Fruit fly (Drosophila melanogaster) whole organism, embryonic: ENCODE measurements around the gene CG9776.

Source experiments
- Aef1 ChIP-seq: fragments of 200-800 bp; sonication (Bioruptor generic); IDR thresholded peaks from 3 replicates; pipeline ENCODE4 v1.3.6; 2022; ENCODE audit warnings: missing biosample characterization, missing genetic modification characterization
- CG10321 ChIP-seq: fragments of 200-800 bp; sonication (Bioruptor generic); IDR thresholded peaks from 2 replicates; pipeline ENCODE4 v1.3.6; 2022; ENCODE audit warnings: missing biosample characterization, missing genetic modification characterization
- CG11247 ChIP-seq: fragments of 200-800 bp; sonication (Bioruptor generic); IDR thresholded peaks from 2 replicates; pipeline ENCODE4 v1.3.6; 2022; ENCODE audit warnings: missing biosample characterization, missing genetic modification characterization
- CG11504 ChIP-seq: fragments of 200-800 bp; sonication (Bioruptor generic); optimal IDR thresholded peaks from 3 replicates; lab custom pipeline; 2019; ENCODE audit warnings: missing biosample characterization, mild to moderate bottlenecking, missing genetic modification characterization, moderate library complexity
- CG13894 ChIP-seq: fragments of 200-800 bp; sonication (Bioruptor generic); optimal IDR thresholded peaks from 3 replicates; lab custom pipeline; 2018; ENCODE audit warnings: missing biosample characterization, mild to moderate bottlenecking, missing genetic modification characterization, moderate library complexity
- CG14710 ChIP-seq: fragments of 200-800 bp; sonication (Bioruptor generic); optimal IDR thresholded peaks from 3 replicates; lab custom pipeline; 2019; ENCODE audit warnings: missing biosample characterization, mild to moderate bottlenecking, missing genetic modification characterization, moderate library complexity
- CG15269 ChIP-seq: fragments of 200-800 bp; sonication (Bioruptor generic); optimal IDR thresholded peaks from 2 replicates; lab custom pipeline; 2018; ENCODE audit warnings: missing biosample characterization, mild to moderate bottlenecking, missing genetic modification characterization, moderate library complexity
- CG15479 ChIP-seq: fragments of 200-800 bp; sonication (Bioruptor generic); optimal IDR thresholded peaks from 3 replicates; lab custom pipeline; 2019; ENCODE audit warnings: missing biosample characterization, mild to moderate bottlenecking, missing genetic modification characterization, moderate library complexity
- CG1647 ChIP-seq: fragments of 200-800 bp; sonication (Bioruptor generic); optimal IDR thresholded peaks from 3 replicates; lab custom pipeline; 2016; ENCODE audit warnings: missing biosample characterization, missing genetic modification characterization
- CG16779 ChIP-seq: fragments of 200-800 bp; sonication (Bioruptor generic); IDR thresholded peaks from 2 replicates; pipeline ENCODE4 v1.3.6; 2022; ENCODE audit warnings: missing biosample characterization, missing genetic modification characterization
- CG17361 ChIP-seq: fragments of 200-800 bp; sonication (Bioruptor generic); IDR thresholded peaks from 3 replicates; pipeline ENCODE4 v1.3.6; 2022; ENCODE audit warnings: missing biosample characterization, missing genetic modification characterization
- CG18476 ChIP-seq: fragments of 200-800 bp; sonication (Bioruptor generic); optimal IDR thresholded peaks from 2 replicates; lab custom pipeline; 2016; ENCODE audit warnings: missing biosample characterization, mild to moderate bottlenecking, missing genetic modification characterization
- CG18599 ChIP-seq: fragments of 200-800 bp; sonication (Bioruptor generic); optimal IDR thresholded peaks from 3 replicates; lab custom pipeline; 2017; ENCODE audit warnings: missing biosample characterization, missing genetic modification characterization, mild to moderate bottlenecking, moderate library complexity, missing genetic modification reagents
- CG2199 ChIP-seq: fragments of 200-800 bp; sonication (Bioruptor generic); IDR thresholded peaks from 3 replicates; pipeline ENCODE4 v1.3.6; 2022; ENCODE audit warnings: missing biosample characterization, missing genetic modification characterization
- CG31365 ChIP-seq: fragments of 200-800 bp; sonication (Bioruptor generic); optimal IDR thresholded peaks from 2 replicates; lab custom pipeline; 2018; ENCODE audit warnings: missing biosample characterization, mild to moderate bottlenecking, missing genetic modification characterization
- CG3281 ChIP-seq: fragments of 200-800 bp; sonication (Bioruptor generic); optimal IDR thresholded peaks from 3 replicates; lab custom pipeline; 2017; ENCODE audit warnings: missing biosample characterization, mild to moderate bottlenecking, missing genetic modification characterization
- CG4282 ChIP-seq: fragments of 200-800 bp; sonication (Bioruptor generic); optimal IDR thresholded peaks from 2 replicates; lab custom pipeline; 2016; ENCODE audit warnings: missing biosample characterization, missing genetic modification characterization
- CG6175 ChIP-seq: fragments of 200-800 bp; sonication (Bioruptor generic); IDR thresholded peaks from 3 replicates; pipeline ENCODE4 v1.3.6; 2022; ENCODE audit warnings: missing biosample characterization, missing genetic modification characterization
- CG6254 ChIP-seq: fragments of 200-800 bp; sonication (Bioruptor generic); optimal IDR thresholded peaks from 3 replicates; lab custom pipeline; 2017; ENCODE audit warnings: mild to moderate bottlenecking, missing biosample characterization, missing genetic modification reagents, missing genetic modification characterization
- CG6683 ChIP-seq: fragments of 200-800 bp; sonication (Bioruptor generic); optimal IDR thresholded peaks from 2 replicates; lab custom pipeline; 2017; ENCODE audit warnings: missing biosample characterization, mild to moderate bottlenecking, missing genetic modification characterization, missing genetic modification reagents
- CG8924 ChIP-seq: fragments of 200-800 bp; optimal IDR thresholded peaks from 3 replicates; lab custom pipeline; 2019; ENCODE audit warnings: missing biosample characterization, mild to moderate bottlenecking, missing genetic modification characterization, moderate library complexity
- CG8944 ChIP-seq: fragments of 200-800 bp; sonication (Bioruptor generic); optimal IDR thresholded peaks from 3 replicates; lab custom pipeline; 2016; ENCODE audit warnings: missing biosample characterization, missing genetic modification characterization
- CG9727 ChIP-seq: fragments of 200-800 bp; sonication (Bioruptor generic); optimal IDR thresholded peaks from 3 replicates; lab custom pipeline; 2017; ENCODE audit warnings: missing biosample characterization, mild to moderate bottlenecking, missing genetic modification characterization
- Dll ChIP-seq: fragments of 200-800 bp; sonication (Bioruptor generic); IDR thresholded peaks from 4 replicates; pipeline ENCODE4 v1.3.6; 2022; ENCODE audit warnings: missing biosample characterization, missing genetic modification characterization; ENCODE audit not compliant: partially characterized antibody
- Doc2 ChIP-seq: fragments of 200-800 bp; sonication (Bioruptor generic); IDR thresholded peaks from 2 replicates; pipeline ENCODE4 v1.3.6; 2022; ENCODE audit warnings: missing biosample characterization, missing genetic modification characterization
- E2f1 ChIP-seq: fragments of 200-800 bp; sonication (Bioruptor generic); IDR thresholded peaks from 2 replicates; pipeline ENCODE4 v1.3.6; 2022; ENCODE audit warnings: missing biosample characterization, missing genetic modification characterization
- HLH3B ChIP-seq: fragments of 200-800 bp; sonication (Bioruptor generic); IDR thresholded peaks from 2 replicates; pipeline ENCODE4 v1.3.6; 2022; ENCODE audit warnings: missing biosample characterization, missing genetic modification characterization
- HmgZ ChIP-seq: fragments of 200-800 bp; sonication (Bioruptor generic); optimal IDR thresholded peaks from 2 replicates; lab custom pipeline; 2018; ENCODE audit warnings: missing biosample characterization, mild to moderate bottlenecking, missing genetic modification characterization
- Hsf ChIP-seq: fragments of 200-800 bp; sonication (Bioruptor generic); optimal IDR thresholded peaks from 3 replicates; lab custom pipeline; 2016; ENCODE audit warnings: missing biosample characterization, missing genetic modification characterization
- Kr ChIP-seq: fragments of 200-800 bp; sonication (Bioruptor generic); optimal IDR thresholded peaks from 2 replicates; lab custom pipeline; 2017; ENCODE audit warnings: missing biosample characterization, mild to moderate bottlenecking, missing genetic modification characterization
- Lim3 ChIP-seq: fragments of 200-800 bp; sonication (Bioruptor generic); IDR thresholded peaks from 2 replicates; pipeline ENCODE4 v1.3.6; 2022; ENCODE audit warnings: missing biosample characterization, missing genetic modification characterization
- Mes4 ChIP-seq: fragments of 200-800 bp; sonication (Bioruptor generic); optimal IDR thresholded peaks from 2 replicates; lab custom pipeline; 2016; ENCODE audit warnings: missing biosample characterization, missing genetic modification characterization
- Nf-YB ChIP-seq: fragments of 200-800 bp; sonication (Bioruptor generic); optimal IDR thresholded peaks from 3 replicates; lab custom pipeline; 2019; ENCODE audit warnings: missing biosample characterization, mild to moderate bottlenecking, missing genetic modification characterization, moderate library complexity
- az2 ChIP-seq: fragments of 200-800 bp; sonication (Bioruptor generic); optimal IDR thresholded peaks from 3 replicates; lab custom pipeline; 2016; ENCODE audit warnings: missing biosample characterization, missing genetic modification characterization
- crol ChIP-seq: fragments of 200-800 bp; sonication (Bioruptor generic); IDR thresholded peaks from 2 replicates; pipeline ENCODE4 v1.3.6; 2022; ENCODE audit warnings: missing biosample characterization, missing genetic modification characterization
- dpn ChIP-seq, 2 experiments: fragments of 200-800 bp; sonication (Bioruptor generic); optimal IDR thresholded peaks; 3 replicates each; lab custom pipeline; 2016; ENCODE audit warnings: missing biosample characterization in 2 of 2, missing genetic modification characterization in 2 of 2
- emc ChIP-seq: fragments of 200-800 bp; sonication (Bioruptor generic); optimal IDR thresholded peaks from 2 replicates; lab custom pipeline; 2016; ENCODE audit warnings: missing biosample characterization, missing genetic modification characterization
- ems ChIP-seq: fragments of 200-800 bp; sonication (Bioruptor generic); optimal IDR thresholded peaks from 3 replicates; lab custom pipeline; 2016; ENCODE audit warnings: missing biosample characterization, missing genetic modification characterization
- ftz-f1 ChIP-seq: fragments of 200-800 bp; sonication (Bioruptor generic); optimal IDR thresholded peaks from 2 replicates; lab custom pipeline; 2016; ENCODE audit warnings: missing biosample characterization, missing genetic modification characterization
- gem ChIP-seq: fragments of 200-800 bp; sonication (Bioruptor generic); optimal IDR thresholded peaks from 2 replicates; lab custom pipeline; 2019; ENCODE audit warnings: missing biosample characterization, mild to moderate bottlenecking, missing genetic modification characterization, moderate library complexity
- jigr1 ChIP-seq: fragments of 200-800 bp; sonication (Bioruptor generic); IDR thresholded peaks from 3 replicates; pipeline ENCODE4 v1.3.6; 2022; ENCODE audit warnings: missing biosample characterization, missing genetic modification characterization
- klu ChIP-seq: fragments of 200-800 bp; sonication (Bioruptor generic); IDR thresholded peaks from 2 replicates; pipeline ENCODE4 v1.3.6; 2022; ENCODE audit warnings: missing biosample characterization, missing genetic modification characterization
- knrl ChIP-seq: fragments of 200-800 bp; sonication (Bioruptor generic); IDR thresholded peaks from 3 replicates; pipeline ENCODE4 v1.3.6; 2022; ENCODE audit warnings: missing biosample characterization, missing genetic modification characterization; ENCODE audit not compliant: partially characterized antibody
- lab ChIP-seq: fragments of 200-800 bp; sonication (Bioruptor generic); optimal IDR thresholded peaks from 3 replicates; lab custom pipeline; 2017; ENCODE audit warnings: missing biosample characterization, missing genetic modification characterization, mild to moderate bottlenecking, moderate library complexity, missing genetic modification reagents
- lbe ChIP-seq: fragments of 200-800 bp; sonication (Bioruptor generic); optimal IDR thresholded peaks from 2 replicates; lab custom pipeline; 2016; ENCODE audit warnings: missing biosample characterization, mild to moderate bottlenecking, missing genetic modification characterization
- odd ChIP-seq: fragments of 200-800 bp; sonication (Bioruptor generic); optimal IDR thresholded peaks from 2 replicates; lab custom pipeline; 2017; ENCODE audit warnings: missing biosample characterization, mild to moderate bottlenecking, missing genetic modification characterization
- pb ChIP-seq: fragments of 200-800 bp; sonication (Bioruptor generic); optimal IDR thresholded peaks from 3 replicates; lab custom pipeline; 2016; ENCODE audit warnings: missing biosample characterization, missing genetic modification characterization
- pum ChIP-seq: fragments of 200-800 bp; sonication (Bioruptor generic); optimal IDR thresholded peaks from 2 replicates; lab custom pipeline; 2016; ENCODE audit warnings: missing biosample characterization, missing genetic modification characterization
- run ChIP-seq: fragments of 200-800 bp; sonication (Bioruptor generic); optimal IDR thresholded peaks from 3 replicates; lab custom pipeline; 2018; ENCODE audit warnings: missing biosample characterization, mild to moderate bottlenecking, missing genetic modification characterization
- slou ChIP-seq: fragments of 200-800 bp; sonication (Bioruptor generic); optimal IDR thresholded peaks from 3 replicates; lab custom pipeline; 2016; ENCODE audit warnings: missing biosample characterization, missing genetic modification characterization
- sr ChIP-seq: fragments of 200-800 bp; sonication (Bioruptor generic); IDR thresholded peaks from 3 replicates; pipeline ENCODE4 v1.3.6; 2022; ENCODE audit warnings: missing biosample characterization, missing genetic modification characterization
- trem ChIP-seq: fragments of 200-800 bp; optimal IDR thresholded peaks from 3 replicates; lab custom pipeline; 2019; ENCODE audit warnings: missing biosample characterization, mild to moderate bottlenecking, missing genetic modification characterization, moderate library complexity

Gene CG9776

DNA sequence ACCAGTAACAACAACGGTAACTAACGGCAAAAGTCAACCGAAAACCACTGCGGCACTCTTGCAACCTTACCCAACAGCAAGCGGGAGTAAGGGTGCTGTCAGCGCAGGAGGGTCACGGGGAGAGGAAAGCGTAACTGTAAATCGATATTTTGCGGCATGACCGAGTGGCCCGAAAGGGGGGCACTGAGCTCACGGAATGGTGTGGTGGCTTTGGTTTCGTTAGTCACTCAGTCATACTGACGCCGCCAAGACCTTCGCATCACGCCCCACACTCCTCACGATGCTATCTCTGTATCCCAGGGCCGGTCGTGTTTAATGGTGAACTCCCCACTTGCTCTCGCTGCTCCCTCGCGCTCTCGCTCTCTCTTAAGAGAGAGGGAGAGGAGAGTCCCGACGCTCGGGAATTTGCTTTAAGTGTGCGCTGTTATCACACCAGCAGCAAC lies 26.8 kb upstream of the CG9776 start (continued):
- no peak for TF ChIP-seq CG10321
- no peak for TF ChIP-seq CG8944
- TF ChIP-seq CG3281, result no peak
- TF ChIP-seq CG31365 (tag; lab: Kevin White, UChicago), result no peak
- no peak for TF ChIP-seq CG6254 (GFP tag; lab: Kevin White, UChicago)
- TF ChIP-seq CG6683 (GFP tag; lab: Kevin White, UChicago), result no peak
- no peak for TF ChIP-seq gem (tag; lab: Kevin White, UChicago)
- no peak for TF ChIP-seq CG2199 (GFP tag; lab: Robert Waterston, UW)
- no peak for TF ChIP-seq dpn (GFP tag; optimal IDR thresholded peaks at IDR 0.05; lab: Kevin White, UChicago)
- no peak for TF ChIP-seq CG14710 (tag; lab: Kevin White, UChicago)
- TF ChIP-seq Kr, result no peak
- TF ChIP-seq sr (GFP tag; lab: Robert Waterston, UW), result no peak
- no peak for TF ChIP-seq CG15479
- no peak for TF ChIP-seq Doc2 (GFP tag; lab: Robert Waterston, UW)
- no peak for TF ChIP-seq slou (GFP tag; lab: Kevin White, UChicago)
- TF ChIP-seq pum, result no peak
- TF ChIP-seq lab (GFP tag; lab: Kevin White, UChicago), result peak; percentile 50
- TF ChIP-seq Aef1, result no peak
- 0 out of 4 replicates have a peak, but pooled peaks have one; percentile 44 for TF ChIP-seq Dll (GFP tag; lab: Robert Waterston, UW)
- TF ChIP-seq klu (GFP tag; lab: Robert Waterston, UW), result no peak
- peak; percentile 33 for TF ChIP-seq CG13894 (tag; lab: Kevin White, UChicago)
- TF ChIP-seq trem (tag; lab: Kevin White, UChicago), result no peak
- 0 out of 2 replicates have a peak, but pooled peaks have one; percentile 11 for TF ChIP-seq CG16779 (GFP tag; lab: Robert Waterston, UW)
- no peak for TF ChIP-seq az2 (GFP tag; lab: Kevin White, UChicago)
- TF ChIP-seq crol (GFP tag; lab: Robert Waterston, UW), result peak; percentile 91
- TF ChIP-seq CG6175 (GFP tag; lab: Robert Waterston, UW), result peak; percentile 69; the same call in 1 of the 3 replicates
- no peak for TF ChIP-seq CG15269 (tag; lab: Kevin White, UChicago)
- TF ChIP-seq CG4282, result no peak
- no peak for TF ChIP-seq Mes4 (GFP tag; lab: Kevin White, UChicago)
- TF ChIP-seq CG17361 (GFP tag; lab: Robert Waterston, UW), result no peak
- TF ChIP-seq run (tag; lab: Kevin White, UChicago), result no peak
- no peak for TF ChIP-seq lbe
- TF ChIP-seq CG11504 (tag; lab: Kevin White, UChicago), result no peak
- TF ChIP-seq CG8924 (tag; lab: Kevin White, UChicago), result no peak
- no peak for TF ChIP-seq ems (GFP tag; lab: Kevin White, UChicago)
- TF ChIP-seq HmgZ (tag; lab: Kevin White, UChicago), result no peak
- no peak for TF ChIP-seq Hsf (GFP tag; lab: Kevin White, UChicago)
- no peak for TF ChIP-seq CG1647 (GFP tag; lab: Kevin White, UChicago)
- peak; percentile 10 for TF ChIP-seq pb (GFP tag; lab: Kevin White, UChicago)
- no peak for TF ChIP-seq jigr1 (GFP tag; lab: Robert Waterston, UW)
- TF ChIP-seq CG18476, result no peak
- no peak for TF ChIP-seq emc
- 0 out of 3 replicates have a peak, but pooled peaks have one; percentile 26 for TF ChIP-seq knrl
- TF ChIP-seq CG18599 (GFP tag; lab: Kevin White, UChicago), result peak; percentile 41
- no peak for TF ChIP-seq CG9727
- TF ChIP-seq HLH3B (GFP tag; lab: Robert Waterston, UW), result no peak
- no peak for TF ChIP-seq odd (GFP tag; lab: Kevin White, UChicago)
- TF ChIP-seq E2f1, result no peak
- TF ChIP-seq Nf-YB, result no peak
- TF ChIP-seq ftz-f1 (GFP tag; lab: Kevin White, UChicago), result peak; percentile 53
- TF ChIP-seq Lim3 (GFP tag; lab: Robert Waterston, UW), result no peak
- no peak for TF ChIP-seq CG11247 (GFP tag; lab: Robert Waterston, UW)
